Fruit fly (Drosophila melanogaster): Measurements from ENCODE around the gene CG5151.

CG5151 gene

dm6 chr3L:16189058-16189924 lies 24.8 kb upstream of the CG5151 start:
- no peak for TF ChIP-seq CG34367 (tag; optimal IDR thresholded peaks at IDR 0.05)
- TF ChIP-seq CG9948 (tag; optimal IDR thresholded peaks at IDR 0.05) = peak; percentile 51
- no peak for TF ChIP-seq D1 (tag; optimal IDR thresholded peaks at IDR 0.05)
- TF ChIP-seq Pif1A (GFP tag; optimal IDR thresholded peaks at IDR 0.05) = no peak
- peak; percentile 64 for TF ChIP-seq CG8159 (tag; optimal IDR thresholded peaks at IDR 0.05)
- peak; percentile 44 for TF ChIP-seq CG14655 (GFP tag; optimal IDR thresholded peaks at IDR 0.05)
- peak; percentile 57 for TF ChIP-seq CG17806 (tag; optimal IDR thresholded peaks at IDR 0.05)
- TF ChIP-seq Pif1B (GFP tag; optimal IDR thresholded peaks at IDR 0.05) = no peak
- no peak for TF ChIP-seq CG4496 (GFP tag; IDR thresholded peaks at IDR 0.05)
- TF ChIP-seq CG32121 (GFP tag; IDR thresholded peaks at IDR 0.05) = no peak
- no peak for TF ChIP-seq gl (tag; optimal IDR thresholded peaks at IDR 0.05)
- TF ChIP-seq EcR (GFP tag; optimal IDR thresholded peaks at IDR 0.05) = peak; percentile 26
- no peak for TF ChIP-seq rn (GFP tag; IDR thresholded peaks at IDR 0.05)
- TF ChIP-seq Snoo (tag; optimal IDR thresholded peaks at IDR 0.05) = peak; percentile 54
- peak; percentile 44 for TF ChIP-seq CG15710 (tag; optimal IDR thresholded peaks at IDR 0.05)
- no peak for TF ChIP-seq CG10348 (GFP tag; IDR thresholded peaks at IDR 0.05)
- no peak for TF ChIP-seq fd96Ca (GFP tag; IDR thresholded peaks at IDR 0.05)
- TF ChIP-seq Ets98B (GFP tag; IDR thresholded peaks at IDR 0.05) = no peak
- peak; percentile 90 for TF ChIP-seq CG13204 (GFP tag; optimal IDR thresholded peaks at IDR 0.05)
- no peak for TF ChIP-seq CG12605 (GFP tag; IDR thresholded peaks at IDR 0.05)
- no peak for TF ChIP-seq CG8301 (tag; optimal IDR thresholded peaks at IDR 0.05)

- no peak for TF ChIP-seq Pif1A (GFP tag; optimal IDR thresholded peaks at IDR 0.05)
- TF ChIP-seq rn (GFP tag; IDR thresholded peaks at IDR 0.05) = no peak
- TF ChIP-seq CG10348 (GFP tag; IDR thresholded peaks at IDR 0.05) = no peak
- TF ChIP-seq CG17806 (tag; optimal IDR thresholded peaks at IDR 0.05) = no peak
- TF ChIP-seq Snoo (tag; optimal IDR thresholded peaks at IDR 0.05) = peak; percentile 10
- TF ChIP-seq CG34367 (tag; optimal IDR thresholded peaks at IDR 0.05) = no peak
- no peak for TF ChIP-seq CG32121 (GFP tag; IDR thresholded peaks at IDR 0.05)
- no peak for TF ChIP-seq CG15710 (tag; optimal IDR thresholded peaks at IDR 0.05)
- TF ChIP-seq CG8159 (tag; optimal IDR thresholded peaks at IDR 0.05) = no peak
- no peak for TF ChIP-seq Pif1B (GFP tag; optimal IDR thresholded peaks at IDR 0.05)
- TF ChIP-seq CG9948 (tag; optimal IDR thresholded peaks at IDR 0.05) = no peak
- no peak for TF ChIP-seq CG14655 (GFP tag; optimal IDR thresholded peaks at IDR 0.05)
- TF ChIP-seq D1 (tag; optimal IDR thresholded peaks at IDR 0.05) = no peak
- TF ChIP-seq CG13204 (GFP tag; optimal IDR thresholded peaks at IDR 0.05) = peak; percentile 15
- TF ChIP-seq gl (tag; optimal IDR thresholded peaks at IDR 0.05) = no peak
- no peak for TF ChIP-seq Ets98B (GFP tag; IDR thresholded peaks at IDR 0.05)
These were observed 19.0 kb upstream of the CG5151 start for dm6 chr3L:16183493-16183892.

- TF ChIP-seq D1 (tag; optimal IDR thresholded peaks at IDR 0.05) (no peak), CG9948 (tag; optimal IDR thresholded peaks at IDR 0.05) (peak; percentile 51), Snoo (tag; optimal IDR thresholded peaks at IDR 0.05) (no peak), CG8301 (tag; optimal IDR thresholded peaks at IDR 0.05) (no peak), CG17806 (tag; optimal IDR thresholded peaks at IDR 0.05) (peak; percentile 43), CG13204 (GFP tag; optimal IDR thresholded peaks at IDR 0.05) (peak; percentile 75), CG32121 (GFP tag; IDR thresholded peaks at IDR 0.05) (no peak), Pif1A (GFP tag; optimal IDR thresholded peaks at IDR 0.05) (peak; percentile 40), CG4496 (GFP tag; IDR thresholded peaks at IDR 0.05) (no peak), CG15710 (tag; optimal IDR thresholded peaks at IDR 0.05) (peak; percentile 19), CG8159 (tag; optimal IDR thresholded peaks at IDR 0.05) (peak; percentile 65), EcR (GFP tag; optimal IDR thresholded peaks at IDR 0.05) (no peak), CG10348 (GFP tag; IDR thresholded peaks at IDR 0.05) (no peak), Pif1B (GFP tag; optimal IDR thresholded peaks at IDR 0.05) (no peak)
These were observed 18.3 kb upstream of the CG5151 start for dm6 chr3L:16182633-16183462.

dm6 chr3L:16181330-16181830 lies 16.9 kb upstream of the CG5151 start:
- TF ChIP-seq Snoo (tag; optimal IDR thresholded peaks at IDR 0.05) = peak; percentile 88
- peak; percentile 55 for TF ChIP-seq gl (tag; optimal IDR thresholded peaks at IDR 0.05)
- peak; percentile 52 for TF ChIP-seq Pif1B (GFP tag; optimal IDR thresholded peaks at IDR 0.05)
- TF ChIP-seq CG13204 (GFP tag; optimal IDR thresholded peaks at IDR 0.05) = peak; percentile 92
- TF ChIP-seq fd96Ca (GFP tag; IDR thresholded peaks at IDR 0.05) = peak; percentile 52; the same call in 1 of the 3 replicates
- no peak for TF ChIP-seq CG10348 (GFP tag; IDR thresholded peaks at IDR 0.05)
- peak; percentile 75 for TF ChIP-seq CG15710 (tag; optimal IDR thresholded peaks at IDR 0.05)
- TF ChIP-seq D1 (tag; optimal IDR thresholded peaks at IDR 0.05) = peak; percentile 94
- TF ChIP-seq CG9948 (tag; optimal IDR thresholded peaks at IDR 0.05) = peak; percentile 89
- TF ChIP-seq Pif1A (GFP tag; optimal IDR thresholded peaks at IDR 0.05) = peak; percentile 57
- no peak; the same call in 2 of the 3 replicates for TF ChIP-seq CG4496 (GFP tag; IDR thresholded peaks at IDR 0.05)
- peak; percentile 85 for TF ChIP-seq CG14655 (GFP tag; optimal IDR thresholded peaks at IDR 0.05)
- peak; percentile 70 for TF ChIP-seq CG8301 (tag; optimal IDR thresholded peaks at IDR 0.05)
- peak; percentile 41; the same call in 1 of the 2 replicates for TF ChIP-seq rn (GFP tag; IDR thresholded peaks at IDR 0.05)
- peak; percentile 41; the same call in 1 of the 2 replicates for TF ChIP-seq CG12605 (GFP tag; IDR thresholded peaks at IDR 0.05)
- TF ChIP-seq CG34367 (tag; optimal IDR thresholded peaks at IDR 0.05) = peak; percentile 57
- TF ChIP-seq CG17806 (tag; optimal IDR thresholded peaks at IDR 0.05) = peak; percentile 87
- peak; percentile 87 for TF ChIP-seq CG8159 (tag; optimal IDR thresholded peaks at IDR 0.05)
- TF ChIP-seq CG32121 (GFP tag; IDR thresholded peaks at IDR 0.05) = no peak; the same call in 1 of the 2 replicates
- peak; percentile 15 for TF ChIP-seq EcR (GFP tag; optimal IDR thresholded peaks at IDR 0.05)
- peak; percentile 73 for TF ChIP-seq Ets98B (GFP tag; IDR thresholded peaks at IDR 0.05)
